Worm (Caenorhabditis elegans): ENCODE results near the gene F40G9.12.

ce11 chrIII:207023-207422 is 35.4 kb downstream of the F40G9.12 start, which contains the start of gene W10C4.1:
- TF ChIP-seq ama-1 (optimal IDR thresholded peaks at IDR 0.05) (no peak), tbx-11 (GFP tag; IDR thresholded peaks at IDR 0.05) (no peak), flt-1 (GFP tag; IDR thresholded peaks at IDR 0.05) (no peak), pes-1 (GFP tag; IDR thresholded peaks at IDR 0.05) (no peak)
